Worm (Caenorhabditis elegans) whole organism, L1 larva: ENCODE data around the gene prp-8.

Experiments used
- C04F5.9 ChIP-seq: sonication (generic microtip); optimal IDR thresholded peaks from 2 replicates; lab custom pipeline; 2016; ENCODE audit warnings: missing genetic modification characterization, missing compliant biosample characterization
- C16A3.4 ChIP-seq: fragments of 150-350 bp; optimal IDR thresholded peaks from 2 replicates; lab custom pipeline; 2014; ENCODE audit warnings: missing biosample characterization, missing genetic modification characterization
- F16B12.6 ChIP-seq: fragments of 150-350 bp; optimal IDR thresholded peaks from 2 replicates; lab custom pipeline; 2014; ENCODE audit warnings: missing biosample characterization, missing genetic modification characterization
- Y116A8C.19 ChIP-seq: sonication (generic microtip); optimal IDR thresholded peaks from 2 replicates; lab custom pipeline; 2016; ENCODE audit warnings: missing compliant biosample characterization, missing genetic modification characterization, borderline replicate concordance
- aly-2 ChIP-seq: fragments of 150-350 bp; optimal IDR thresholded peaks from 2 replicates; lab custom pipeline; 2014; ENCODE audit warnings: missing biosample characterization, missing genetic modification characterization
- ama-1 ChIP-seq: fragments of 150-350 bp; optimal IDR thresholded peaks from 2 replicates; lab custom pipeline; 2014
- ceh-63 ChIP-seq: fragments of 200-800 bp; sonication (Bioruptor generic); optimal IDR thresholded peaks from 2 replicates; lab custom pipeline; 2018; ENCODE audit warnings: mild to moderate bottlenecking, missing genetic modification characterization, missing compliant biosample characterization
- ceh-8 ChIP-seq: fragments of 200-800 bp; sonication (Bioruptor generic); optimal IDR thresholded peaks from 2 replicates; lab custom pipeline; 2018; ENCODE audit warnings: mild to moderate bottlenecking, missing genetic modification characterization, moderate library complexity, missing compliant biosample characterization
- ceh-90 ChIP-seq: sonication (generic microtip); optimal IDR thresholded peaks from 2 replicates; lab custom pipeline; 2016; ENCODE audit warnings: missing genetic modification characterization, missing compliant biosample characterization
- ces-1 ChIP-seq: fragments of 150-350 bp; optimal IDR thresholded peaks from 2 replicates; lab custom pipeline; 2014; ENCODE audit warnings: missing biosample characterization, missing genetic modification reagents, missing genetic modification characterization
- dpl-1 ChIP-seq, 3 experiments: fragments of 150-350 bp in 2 of 3; sonication (generic microtip) in 1 of 3; optimal IDR thresholded peaks; 2 replicates each; lab custom pipeline; 2014 to 2017; ENCODE audit warnings: missing biosample characterization in 3 of 3, missing genetic modification characterization in 3 of 3, missing genetic modification reagents in 3 of 3
- dsc-1 ChIP-seq: sonication (generic microtip); optimal IDR thresholded peaks from 2 replicates; lab custom pipeline; 2016; ENCODE audit warnings: mild to moderate bottlenecking, missing genetic modification characterization, missing compliant biosample characterization
- efl-3 ChIP-seq: fragments of 200-800 bp; sonication (Bioruptor generic); optimal IDR thresholded peaks from 2 replicates; lab custom pipeline; 2018; ENCODE audit warnings: mild to moderate bottlenecking, missing genetic modification characterization, missing compliant biosample characterization
- egl-13 ChIP-seq: sonication (generic microtip); optimal IDR thresholded peaks from 2 replicates; lab custom pipeline; 2016; ENCODE audit warnings: missing genotype, missing genetic modification reagents, missing genetic modification characterization, missing compliant biosample characterization
- egl-27 ChIP-seq, 2 experiments: fragments of 150-350 bp in 1 of 2; sonication (generic microtip); optimal IDR thresholded peaks; 3 replicates each; lab custom pipeline; 2017 to 2018; ENCODE audit warnings: missing biosample characterization in 2 of 2, missing genetic modification characterization in 2 of 2, missing genetic modification reagents in 2 of 2
- ets-5 ChIP-seq: fragments of 200-800 bp; sonication (Bioruptor generic); IDR thresholded peaks from 2 replicates; pipeline ENCODE4 v1.3.6; 2022; ENCODE audit warnings: missing genetic modification characterization, missing compliant biosample characterization
- fkh-10 ChIP-seq: sonication (generic microtip); optimal IDR thresholded peaks from 2 replicates; lab custom pipeline; 2017; ENCODE audit warnings: missing biosample characterization, missing genetic modification reagents, missing genetic modification characterization
- fkh-4 ChIP-seq: sonication (generic microtip); optimal IDR thresholded peaks from 2 replicates; lab custom pipeline; 2016; ENCODE audit warnings: missing compliant biosample characterization, missing genetic modification characterization, borderline replicate concordance
- fkh-8 ChIP-seq: sonication (generic microtip); optimal IDR thresholded peaks from 2 replicates; lab custom pipeline; 2016; ENCODE audit warnings: mild to moderate bottlenecking, missing genetic modification characterization, missing compliant biosample characterization
- fos-1 ChIP-seq: fragments of 150-350 bp; optimal IDR thresholded peaks from 2 replicates; lab custom pipeline; 2014; ENCODE audit warnings: missing biosample characterization, missing genetic modification characterization
- grh-1 ChIP-seq: fragments of 200-800 bp; sonication (Bioruptor generic); IDR thresholded peaks from 2 replicates; pipeline ENCODE4 v1.3.6; 2022; ENCODE audit warnings: missing genetic modification reagents, missing genetic modification characterization, missing compliant biosample characterization
- hlh-17 ChIP-seq: fragments of 200-800 bp; sonication (Bioruptor generic); optimal IDR thresholded peaks from 2 replicates; lab custom pipeline; 2018; ENCODE audit warnings: missing genetic modification characterization, mild to moderate bottlenecking, missing compliant biosample characterization, moderate library complexity, borderline replicate concordance
- hlh-4 ChIP-seq: sonication (generic microtip); optimal IDR thresholded peaks from 2 replicates; lab custom pipeline; 2016; ENCODE audit warnings: mild to moderate bottlenecking, missing genetic modification characterization, missing compliant biosample characterization
- jun-1 ChIP-seq: fragments of 150-350 bp; optimal IDR thresholded peaks from 2 replicates; lab custom pipeline; 2014; ENCODE audit warnings: missing biosample characterization, missing genetic modification reagents, missing genetic modification characterization
- lin-13 ChIP-seq: fragments of 150-350 bp; optimal IDR thresholded peaks from 2 replicates; lab custom pipeline; 2014; ENCODE audit warnings: missing biosample characterization, missing genetic modification reagents, missing genetic modification characterization
- lin-35 ChIP-seq, 2 experiments: fragments of 150-350 bp; optimal IDR thresholded peaks; 2 replicates each; lab custom pipeline; 2014; ENCODE audit warnings: missing biosample characterization in 2 of 2, missing genetic modification characterization in 2 of 2, missing genetic modification reagents in 2 of 2
- lin-39 ChIP-seq: fragments of 150-350 bp; optimal IDR thresholded peaks from 2 replicates; lab custom pipeline; 2014; ENCODE audit warnings: missing biosample characterization, missing genetic modification reagents, missing genetic modification characterization
- mab-9 ChIP-seq: fragments of 200-800 bp; sonication (Bioruptor generic); IDR thresholded peaks from 2 replicates; pipeline ENCODE4 v1.3.6; 2022; ENCODE audit warnings: missing genetic modification reagents, missing genetic modification characterization, missing compliant biosample characterization
- mdl-1 ChIP-seq, 2 experiments: fragments of 150-350 bp; optimal IDR thresholded peaks; 2 replicates each; lab custom pipeline; 2014 to 2017; ENCODE audit warnings: missing biosample characterization in 2 of 2, missing genetic modification characterization in 2 of 2, inconsistent platforms in 1 of 2
- mep-1 ChIP-seq: fragments of 150-350 bp; optimal IDR thresholded peaks from 2 replicates; lab custom pipeline; 2014; ENCODE audit warnings: missing biosample characterization, missing genetic modification characterization
- nhr-11 ChIP-seq: fragments of 150-350 bp; optimal IDR thresholded peaks from 2 replicates; lab custom pipeline; 2014; ENCODE audit warnings: missing biosample characterization, missing genetic modification characterization
- nhr-12 ChIP-seq: sonication (generic microtip); optimal IDR thresholded peaks from 2 replicates; lab custom pipeline; 2017; ENCODE audit warnings: missing biosample characterization, missing genetic modification characterization
- nhr-19 ChIP-seq: fragments of 200-800 bp; sonication (Bioruptor generic); conservative IDR thresholded peaks from 2 replicates; pipeline ENCODE4 v1.3.6; 2022; ENCODE audit warnings: missing genetic modification characterization, missing compliant biosample characterization
- nhr-237 ChIP-seq: fragments of 150-350 bp; optimal IDR thresholded peaks from 2 replicates; lab custom pipeline; 2014; ENCODE audit warnings: missing biosample characterization, missing genetic modification characterization
- nhr-28 ChIP-seq: fragments of 150-350 bp; optimal IDR thresholded peaks from 2 replicates; lab custom pipeline; 2014; ENCODE audit warnings: missing biosample characterization, missing genetic modification characterization
- nhr-71 ChIP-seq: sonication (generic microtip); optimal IDR thresholded peaks from 2 replicates; lab custom pipeline; 2016; ENCODE audit warnings: mild to moderate bottlenecking, missing genetic modification characterization, moderate library complexity, missing compliant biosample characterization
- nhr-76 ChIP-seq: sonication (generic microtip); optimal IDR thresholded peaks from 2 replicates; lab custom pipeline; 2017; ENCODE audit warnings: missing biosample characterization, missing genetic modification characterization
- nhr-85 ChIP-seq: sonication (generic microtip); peaks from one replicate; lab custom pipeline; 2016; ENCODE audit warnings: missing genetic modification characterization, inconsistent platforms, missing compliant biosample characterization
- nhr-90 ChIP-seq: sonication (generic microtip); optimal IDR thresholded peaks from 2 replicates; lab custom pipeline; 2016; ENCODE audit warnings: mild to moderate bottlenecking, missing genetic modification characterization, missing compliant biosample characterization; ENCODE audit not compliant: poor library complexity
- pag-3 ChIP-seq: sonication (generic microtip); optimal IDR thresholded peaks from 2 replicates; lab custom pipeline; 2017; ENCODE audit warnings: missing genetic modification characterization, mild to moderate bottlenecking, missing compliant biosample characterization, antibody characterized with exemption, borderline replicate concordance; ENCODE audit not compliant: insufficient read depth
- pax-3 ChIP-seq: fragments of 200-800 bp; sonication (Bioruptor generic); optimal IDR thresholded peaks from 2 replicates; lab custom pipeline; 2018; ENCODE audit warnings: mild to moderate bottlenecking, missing genetic modification characterization, moderate library complexity, missing compliant biosample characterization
- snu-23 ChIP-seq: sonication (generic microtip); optimal IDR thresholded peaks from 2 replicates; lab custom pipeline; 2016; ENCODE audit warnings: missing genetic modification characterization, missing compliant biosample characterization
- sptf-1 ChIP-seq: fragments of 150-350 bp; optimal IDR thresholded peaks from 2 replicates; lab custom pipeline; 2014; ENCODE audit warnings: missing biosample characterization, missing genetic modification characterization
- sup-37 ChIP-seq: fragments of 200-800 bp; sonication (Bioruptor generic); optimal IDR thresholded peaks from 2 replicates; lab custom pipeline; 2018; ENCODE audit warnings: mild to moderate bottlenecking, missing genetic modification characterization, missing compliant biosample characterization
- swsn-7 ChIP-seq: sonication (generic microtip); optimal IDR thresholded peaks from 2 replicates; lab custom pipeline; 2016; ENCODE audit warnings: missing genetic modification characterization, missing compliant biosample characterization
- tbx-2 ChIP-seq: sonication (generic microtip); optimal IDR thresholded peaks from 2 replicates; lab custom pipeline; 2016; ENCODE audit warnings: missing genetic modification characterization, missing compliant biosample characterization
- unc-130 ChIP-seq: fragments of 150-350 bp; optimal IDR thresholded peaks from 2 replicates; lab custom pipeline; 2017; ENCODE audit warnings: missing biosample characterization, missing genetic modification characterization, inconsistent platforms
- unc-62 ChIP-seq: fragments of 150-350 bp; optimal IDR thresholded peaks from 2 replicates; lab custom pipeline; 2014; ENCODE audit warnings: missing biosample characterization, missing genetic modification reagents, missing genetic modification characterization
- unc-98 ChIP-seq: fragments of 200-800 bp; sonication (Bioruptor generic); IDR thresholded peaks from 2 replicates; pipeline ENCODE4 v1.3.6; 2022; ENCODE audit warnings: missing genetic modification characterization, missing compliant biosample characterization
- vab-15 ChIP-seq: sonication (generic microtip); optimal IDR thresholded peaks from 2 replicates; lab custom pipeline; 2017; ENCODE audit warnings: missing genotype, mild to moderate bottlenecking, missing genetic modification characterization, missing compliant biosample characterization
- xbp-1 ChIP-seq: sonication (generic microtip); optimal IDR thresholded peaks from 2 replicates; lab custom pipeline; 2016; ENCODE audit warnings: missing genetic modification characterization, missing compliant biosample characterization
- zag-1 ChIP-seq: fragments of 150-350 bp; optimal IDR thresholded peaks from 2 replicates; lab custom pipeline; 2014; ENCODE audit warnings: missing biosample characterization, missing genetic modification characterization
- zip-4 ChIP-seq: fragments of 200-800 bp; sonication (Bioruptor generic); optimal IDR thresholded peaks from 2 replicates; lab custom pipeline; 2018; ENCODE audit warnings: mild to moderate bottlenecking, missing genetic modification characterization, moderate library complexity, missing compliant biosample characterization
- ztf-4 ChIP-seq: fragments of 150-350 bp; optimal IDR thresholded peaks from 2 replicates; lab custom pipeline; 2014; ENCODE audit warnings: missing biosample characterization, missing genetic modification characterization

prp-8 gene

DNA sequence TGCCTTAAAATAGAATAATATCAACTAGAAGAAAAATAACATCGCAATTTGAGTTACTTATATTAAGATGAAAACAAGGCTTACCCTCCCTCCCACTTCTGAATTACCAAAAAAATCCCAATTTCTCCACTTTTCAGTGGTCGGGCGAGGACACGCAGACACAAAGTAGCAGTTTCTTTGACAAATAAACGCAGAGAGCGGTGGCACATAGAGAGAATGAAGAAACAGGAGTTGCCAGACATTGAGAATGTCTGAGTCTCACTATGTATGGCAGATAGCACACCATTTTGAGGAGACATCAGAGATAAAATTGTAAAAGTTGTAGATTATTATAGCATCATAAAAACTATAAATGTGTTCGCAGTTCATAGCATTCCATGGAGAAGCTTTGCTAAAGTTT lies 38.9 kb upstream of the prp-8 start (continued):
- TF ChIP-seq egl-13 (tag; lab: Kevin White, UChicago) (no peak), xbp-1 (peak; percentile 56), unc-62 (no peak), nhr-71 (tag; lab: Kevin White, UChicago) (peak; percentile 80), lin-35 (GFP tag; optimal IDR thresholded peaks at IDR 0.05; lab: Kevin White, UChicago) (peak; percentile 32 to 54), fos-1 (peak; percentile 56), nhr-85 (tag; lab: Kevin White, UChicago) (peak; percentile 82), fkh-10 (GFP tag; lab: Kevin White, UChicago) (no peak), ztf-4 (no peak), nhr-90 (tag; lab: Kevin White, UChicago) (peak; percentile 14), dsc-1 (tag; lab: Kevin White, UChicago) (no peak), fkh-4 (no peak), nhr-12 (tag; lab: Kevin White, UChicago) (no peak), lin-39 (tag; lab: Kevin White, UChicago) (no peak), swsn-7 (peak; percentile 77), nhr-237 (tag; lab: Kevin White, UChicago) (peak; percentile 52), sup-37 (GFP tag; lab: Kevin White, UChicago) (no peak), ceh-8 (no peak), tbx-2 (peak; percentile 50), C16A3.4 (tag; lab: Kevin White, UChicago) (no peak), unc-98 (GFP tag; lab: Robert Waterston, UW) (no peak), F16B12.6 (tag; lab: Kevin White, UChicago) (no peak), snu-23 (GFP tag; lab: Kevin White, UChicago) (peak; percentile 77), jun-1 (tag; lab: Kevin White, UChicago) (peak; percentile 65), nhr-76 (tag; lab: Kevin White, UChicago) (no peak), vab-15 (tag; lab: Kevin White, UChicago) (no peak), nhr-19 (GFP tag; lab: Robert Waterston, UW) (peak; percentile 45), zag-1 (tag; lab: Kevin White, UChicago) (no peak), pax-3 (tag; lab: Kevin White, UChicago) (no peak), unc-130 (tag; lab: Kevin White, UChicago) (no peak), mep-1 (peak; percentile 78), sptf-1 (no peak), nhr-28 (tag; lab: Kevin White, UChicago) (no peak), mab-9 (GFP tag; lab: Robert Waterston, UW) (no peak), fkh-8 (tag; lab: Kevin White, UChicago) (peak; percentile 36), ama-1 (lab: Kevin White, UChicago) (peak; percentile 10), Y116A8C.19 (no peak), efl-3 (GFP tag; lab: Kevin White, UChicago) (no peak), ces-1 (GFP tag; lab: Kevin White, UChicago) (no peak), zip-4 (GFP tag; lab: Kevin White, UChicago) (no peak), grh-1 (no peak), ceh-90 (no peak), pag-3 (tag; lab: Kevin White, UChicago) (no peak), mdl-1 (tag; optimal IDR thresholded peaks at IDR 0.05; lab: Kevin White, UChicago) (peak in 1 of 2 experiments; percentile 46), C04F5.9 (tag; lab: Kevin White, UChicago) (no peak), dpl-1 (GFP tag; optimal IDR thresholded peaks at IDR 0.05; lab: Kevin White, UChicago) (peak in 2 of 3 experiments; percentile 33 to 36), aly-2 (no peak), hlh-17 (no peak), nhr-11 (tag; lab: Kevin White, UChicago) (peak; percentile 41), hlh-4 (no peak), ceh-63 (GFP tag; lab: Kevin White, UChicago) (no peak), egl-27 (tag; optimal IDR thresholded peaks at IDR 0.05; lab: Kevin White, UChicago) (no peak), lin-13 (GFP tag; lab: Kevin White, UChicago) (peak; percentile 57), ets-5 (no peak)
